Worm (Caenorhabditis elegans) whole organism, midembryonic: ENCODE results near the gene rgs-7.

Source experiments
- T22C8.4 ChIP-seq: fragments of 200-800 bp; sonication (Bioruptor generic); IDR thresholded peaks from 2 replicates; pipeline ENCODE4 v1.3.6; 2022; ENCODE audit warnings: missing genetic modification characterization, missing compliant biosample characterization
- cog-1 ChIP-seq: sonication (generic microtip); optimal IDR thresholded peaks from 2 replicates; lab custom pipeline; 2016; ENCODE audit warnings: missing genetic modification characterization, missing compliant biosample characterization
- flt-1 ChIP-seq: fragments of 200-800 bp; sonication (Bioruptor generic); IDR thresholded peaks from 2 replicates; pipeline ENCODE4 v1.3.6; 2022; ENCODE audit warnings: missing genetic modification characterization, missing compliant biosample characterization
- klf-2 ChIP-seq: fragments of 200-800 bp; sonication (Bioruptor generic); conservative IDR thresholded peaks from 2 replicates; pipeline ENCODE4 v1.3.6; 2022; ENCODE audit warnings: missing genetic modification reagents, missing genetic modification characterization, missing compliant biosample characterization
- med-1 ChIP-seq: sonication (generic microtip); optimal IDR thresholded peaks from 2 replicates; lab custom pipeline; 2017; ENCODE audit warnings: missing genetic modification characterization, mild to moderate bottlenecking, missing compliant biosample characterization, antibody characterized with exemption, missing genetic modification reagents; ENCODE audit not compliant: insufficient read depth
- tab-1 ChIP-seq: fragments of 200-800 bp; sonication (Bioruptor generic); IDR thresholded peaks from 2 replicates; pipeline ENCODE4 v1.3.6; 2022; ENCODE audit warnings: missing genetic modification characterization, missing compliant biosample characterization
- ztf-23 ChIP-seq: fragments of 200-800 bp; sonication (Bioruptor generic); IDR thresholded peaks from 2 replicates; pipeline ENCODE4 v1.3.6; 2022; ENCODE audit warnings: missing genetic modification reagents, missing genetic modification characterization, missing compliant biosample characterization
- ztf-29 ChIP-seq: fragments of 200-800 bp; sonication (Bioruptor generic); IDR thresholded peaks from 2 replicates; pipeline ENCODE4 v1.3.6; 2022; ENCODE audit warnings: missing genetic modification reagents, missing genetic modification characterization, missing compliant biosample characterization

- no peak for TF ChIP-seq flt-1 (GFP tag; lab: Robert Waterston, UW)
- TF ChIP-seq klf-2 (GFP tag; lab: Robert Waterston, UW) = no peak
- no peak for TF ChIP-seq tab-1
- no peak for TF ChIP-seq med-1 (GFP tag; lab: Kevin White, UChicago)
- TF ChIP-seq ztf-23 (GFP tag; lab: Robert Waterston, UW) = no peak
- TF ChIP-seq cog-1 (tag; lab: Kevin White, UChicago) = no peak
- no peak for TF ChIP-seq ztf-29 (GFP tag; lab: Robert Waterston, UW)
- no peak for TF ChIP-seq T22C8.4 (GFP tag; lab: Robert Waterston, UW)
Measured at ce11 chrX:3552948-3553347, 10.6 kb downstream of the rgs-7 start.
